Fruit fly (Drosophila melanogaster): Measurements from ENCODE around the gene P5cr.
A peak's percentile ranks its signal among the peaks of the same experiment; 100 is the strongest.

Gene P5cr

dm6 chr3R:19058384-19058783, 29.7 kb downstream of the P5cr start (continued):
- TF ChIP-seq phol (tag; optimal IDR thresholded peaks at IDR 0.05) (peak; percentile 15), Mad (GFP tag; optimal IDR thresholded peaks at IDR 0.05) (no peak), ato (GFP tag; IDR thresholded peaks at IDR 0.05; ENCODE audit: partially characterized antibody) (no peak), CG2712 (tag; optimal IDR thresholded peaks at IDR 0.05) (peak; percentile 33), CG1024 (GFP tag; IDR thresholded peaks at IDR 0.05) (no peak), MESR4 (GFP tag; optimal IDR thresholded peaks at IDR 0.05) (no peak), org-1 (GFP tag; optimal IDR thresholded peaks at IDR 0.05) (no peak), danr (GFP tag; IDR thresholded peaks at IDR 0.05) (no peak), Dek (tag; optimal IDR thresholded peaks at IDR 0.05) (no peak), gcm (GFP tag; optimal IDR thresholded peaks at IDR 0.05) (no peak), p53 (GFP tag; optimal IDR thresholded peaks at IDR 0.05) (no peak), CG12744 (GFP tag; optimal IDR thresholded peaks at IDR 0.05) (no peak), CG31365 (tag; optimal IDR thresholded peaks at IDR 0.05) (no peak), CG2202 (tag; optimal IDR thresholded peaks at IDR 0.05) (no peak), unpg (GFP tag; optimal IDR thresholded peaks at IDR 0.05) (peak; percentile 20), CG18764 (GFP tag; optimal IDR thresholded peaks at IDR 0.05) (no peak), nmo (GFP tag; optimal IDR thresholded peaks at IDR 0.05) (no peak), CG10543 (GFP tag; optimal IDR thresholded peaks at IDR 0.05) (no peak), Ets65A (GFP tag) (no peak), CG17361 (GFP tag; IDR thresholded peaks at IDR 0.05) (peak; percentile 27; the same call in 1 of the 3 replicates), trem (tag; optimal IDR thresholded peaks at IDR 0.05) (no peak), Sox102F (GFP tag; optimal IDR thresholded peaks at IDR 0.05) (peak; percentile 14), shn (GFP tag; optimal IDR thresholded peaks at IDR 0.05) (no peak), Dp (GFP tag; optimal IDR thresholded peaks at IDR 0.05) (no peak), dmrt99B (tag; optimal IDR thresholded peaks at IDR 0.05) (peak; percentile 23)

dm6 chr3R:19059285-19059684, 30.6 kb downstream of the P5cr start:
- TF ChIP-seq knrl (GFP tag; IDR thresholded peaks at IDR 0.05; ENCODE audit: partially characterized antibody): 0 out of 3 replicates have a peak, but pooled peaks have one; percentile 3
- no peak for TF ChIP-seq disco-r (GFP tag; optimal IDR thresholded peaks at IDR 0.05)

DNA sequence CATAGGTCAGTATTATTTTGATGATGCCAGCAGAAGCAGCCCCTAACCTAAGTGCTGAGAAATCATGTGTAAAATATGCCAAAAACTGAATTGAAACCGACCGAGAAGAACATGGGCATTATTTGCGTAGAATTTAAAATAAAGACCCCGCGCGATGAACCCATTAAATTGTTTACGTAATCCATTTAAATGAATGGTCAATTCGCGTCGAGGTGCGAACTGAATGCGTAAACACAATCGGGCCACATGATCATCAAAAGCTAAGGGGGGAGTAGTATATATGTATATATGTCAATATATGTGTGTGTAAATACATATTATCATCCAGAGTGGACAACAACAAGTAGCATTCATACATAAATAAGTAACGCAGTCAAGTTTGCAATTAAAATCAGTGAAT, 31.4 kb downstream of the P5cr start:
- no peak for TF ChIP-seq grn (GFP tag; optimal IDR thresholded peaks at IDR 0.05)
- TF ChIP-seq NFAT (GFP tag; IDR thresholded peaks at IDR 0.05): no peak
- no peak for TF ChIP-seq vfl (GFP tag; optimal IDR thresholded peaks at IDR 0.05)
- TF ChIP-seq bigmax (GFP tag; optimal IDR thresholded peaks at IDR 0.05): no peak
- TF ChIP-seq CG14050 (GFP tag; IDR thresholded peaks at IDR 0.05): no peak
- no peak for TF ChIP-seq Gsc (GFP tag; IDR thresholded peaks at IDR 0.05)
- no peak for TF ChIP-seq Aef1 (GFP tag; IDR thresholded peaks at IDR 0.05)
- no peak for TF ChIP-seq CG6272 (GFP tag; IDR thresholded peaks at IDR 0.05)
- TF ChIP-seq CG6791 (GFP tag; IDR thresholded peaks at IDR 0.05; ENCODE audit: partially characterized antibody): no peak
- no peak for TF ChIP-seq tio (GFP tag; optimal IDR thresholded peaks at IDR 0.05)
- no peak for TF ChIP-seq trh (GFP tag; optimal IDR thresholded peaks at IDR 0.05)
- peak; percentile 43 for TF ChIP-seq mirr (GFP tag; optimal IDR thresholded peaks at IDR 0.05)
- TF ChIP-seq Sry-β (GFP tag; optimal IDR thresholded peaks at IDR 0.05): no peak
- TF ChIP-seq CG9876 (GFP tag; optimal IDR thresholded peaks at IDR 0.05): no peak
- no peak for TF ChIP-seq Awh (GFP tag; IDR thresholded peaks at IDR 0.05)
- TF ChIP-seq jing (GFP tag; optimal IDR thresholded peaks at IDR 0.05): no peak
- TF ChIP-seq CG1647 (GFP tag; optimal IDR thresholded peaks at IDR 0.05): no peak
- no peak for TF ChIP-seq p53 (GFP tag; optimal IDR thresholded peaks at IDR 0.05)
- TF ChIP-seq psq (GFP tag; optimal IDR thresholded peaks at IDR 0.05): no peak
- TF ChIP-seq cato (GFP tag; optimal IDR thresholded peaks at IDR 0.05; ENCODE audit: borderline replicate concordance): no peak
- TF ChIP-seq CG3281 (GFP tag; optimal IDR thresholded peaks at IDR 0.05): peak; percentile 2
- TF ChIP-seq CG10654 (GFP tag; optimal IDR thresholded peaks at IDR 0.05): no peak
- no peak for TF ChIP-seq Nf-YB (GFP tag; optimal IDR thresholded peaks at IDR 0.05)
- no peak for TF ChIP-seq Adf1 (GFP tag; IDR thresholded peaks at IDR 0.05)
- TF ChIP-seq CG10274 (GFP tag; optimal IDR thresholded peaks at IDR 0.05): no peak
